Fruit fly (Drosophila melanogaster) whole organism, embryonic: ENCODE measurements around the gene InR.

Experiments used
- CG10147 ChIP-seq: fragments of 200-800 bp; sonication (Bioruptor generic); optimal IDR thresholded peaks from 2 replicates; lab custom pipeline; 2019; ENCODE audit warnings: missing biosample characterization, mild to moderate bottlenecking, missing genetic modification characterization, moderate library complexity
- CG11696 ChIP-seq: fragments of 200-800 bp; sonication (Bioruptor generic); IDR thresholded peaks from 2 replicates; pipeline ENCODE4 v1.3.6; 2022; ENCODE audit warnings: missing biosample characterization, missing genetic modification characterization
- CG12071 ChIP-seq: fragments of 200-800 bp; sonication (Bioruptor generic); optimal IDR thresholded peaks from 3 replicates; lab custom pipeline; 2018; ENCODE audit warnings: missing biosample characterization, mild to moderate bottlenecking, missing genetic modification characterization
- CG12104 ChIP-seq: fragments of 200-800 bp; sonication (Bioruptor generic); optimal IDR thresholded peaks from 3 replicates; lab custom pipeline; 2016; ENCODE audit warnings: missing biosample characterization, missing genetic modification characterization
- CG14860 ChIP-seq: fragments of 200-800 bp; sonication (Bioruptor generic); IDR thresholded peaks from 3 replicates; pipeline ENCODE4 v1.3.6; 2022; ENCODE audit warnings: missing biosample characterization, missing genetic modification characterization; ENCODE audit not compliant: partially characterized antibody
- CG15073 ChIP-seq: fragments of 200-800 bp; sonication (Bioruptor generic); optimal IDR thresholded peaks from 2 replicates; lab custom pipeline; 2016; ENCODE audit warnings: missing biosample characterization, missing genetic modification characterization
- CG17361 ChIP-seq: fragments of 200-800 bp; sonication (Bioruptor generic); IDR thresholded peaks from 3 replicates; pipeline ENCODE4 v1.3.6; 2022; ENCODE audit warnings: missing biosample characterization, missing genetic modification characterization
- CG17912 ChIP-seq: fragments of 200-800 bp; sonication (Bioruptor generic); optimal IDR thresholded peaks from 2 replicates; lab custom pipeline; 2018; ENCODE audit warnings: missing biosample characterization, mild to moderate bottlenecking, missing genetic modification characterization
- CG1792 ChIP-seq: fragments of 200-800 bp; sonication (Bioruptor generic); optimal IDR thresholded peaks from 2 replicates; lab custom pipeline; 2016; ENCODE audit warnings: missing biosample characterization, missing genetic modification characterization
- CG18619 ChIP-seq: fragments of 200-800 bp; sonication (Bioruptor generic); optimal IDR thresholded peaks from 3 replicates; lab custom pipeline; 2017; ENCODE audit warnings: missing biosample characterization, mild to moderate bottlenecking, missing genetic modification characterization
- CG2712 ChIP-seq: fragments of 200-800 bp; optimal IDR thresholded peaks from 3 replicates; lab custom pipeline; 2019; ENCODE audit warnings: missing biosample characterization, mild to moderate bottlenecking, missing genetic modification characterization, moderate library complexity
- CG2875 ChIP-seq: fragments of 200-800 bp; sonication (Bioruptor generic); optimal IDR thresholded peaks from 2 replicates; lab custom pipeline; 2017; ENCODE audit warnings: missing biosample characterization, mild to moderate bottlenecking, missing genetic modification characterization, missing genetic modification reagents
- CG32772 ChIP-seq: fragments of 200-800 bp; sonication (Bioruptor generic); IDR thresholded peaks from 2 replicates; pipeline ENCODE4 v1.3.6; 2022; ENCODE audit warnings: missing biosample characterization, missing genetic modification characterization
- CG34376 ChIP-seq: fragments of 200-800 bp; sonication (Bioruptor generic); optimal IDR thresholded peaks from 2 replicates; lab custom pipeline; 2018; ENCODE audit warnings: missing biosample characterization, mild to moderate bottlenecking, missing genetic modification characterization
- CG3995 ChIP-seq: fragments of 200-800 bp; sonication (Bioruptor generic); optimal IDR thresholded peaks from 3 replicates; lab custom pipeline; 2016; ENCODE audit warnings: missing biosample characterization, missing genetic modification characterization
- CG4707 ChIP-seq: fragments of 200-800 bp; sonication (Bioruptor generic); optimal IDR thresholded peaks from 2 replicates; lab custom pipeline; 2018; ENCODE audit warnings: missing biosample characterization, mild to moderate bottlenecking, missing genetic modification characterization, moderate library complexity
- CG6254 ChIP-seq: fragments of 200-800 bp; sonication (Bioruptor generic); optimal IDR thresholded peaks from 3 replicates; lab custom pipeline; 2017; ENCODE audit warnings: mild to moderate bottlenecking, missing biosample characterization, missing genetic modification reagents, missing genetic modification characterization
- CG6683 ChIP-seq: fragments of 200-800 bp; sonication (Bioruptor generic); optimal IDR thresholded peaks from 2 replicates; lab custom pipeline; 2017; ENCODE audit warnings: missing biosample characterization, mild to moderate bottlenecking, missing genetic modification characterization, missing genetic modification reagents
- CG9437 ChIP-seq: fragments of 200-800 bp; sonication (Bioruptor generic); optimal IDR thresholded peaks from 2 replicates; lab custom pipeline; 2018; ENCODE audit warnings: missing biosample characterization, mild to moderate bottlenecking, missing genetic modification characterization
- CG9817 ChIP-seq: fragments of 200-800 bp; sonication (Bioruptor generic); optimal IDR thresholded peaks from 2 replicates; lab custom pipeline; 2018; ENCODE audit warnings: missing biosample characterization, mild to moderate bottlenecking, missing genetic modification characterization, moderate library complexity
- D19B ChIP-seq: fragments of 200-800 bp; sonication (Bioruptor generic); optimal IDR thresholded peaks from 2 replicates; lab custom pipeline; 2017; ENCODE audit warnings: missing biosample characterization, mild to moderate bottlenecking, missing genetic modification characterization
- Elba2 ChIP-seq: fragments of 200-800 bp; sonication (Bioruptor generic); optimal IDR thresholded peaks from 3 replicates; lab custom pipeline; 2016; ENCODE audit warnings: missing biosample characterization, missing genetic modification characterization
- Fer2 ChIP-seq: fragments of 200-800 bp; sonication (Bioruptor generic); optimal IDR thresholded peaks from 2 replicates; lab custom pipeline; 2018; ENCODE audit warnings: missing biosample characterization, mild to moderate bottlenecking, missing genetic modification characterization, moderate library complexity
- Gsc ChIP-seq: fragments of 200-800 bp; sonication (Bioruptor generic); IDR thresholded peaks from 2 replicates; pipeline ENCODE4 v1.3.6; 2022; ENCODE audit warnings: missing biosample characterization, missing genetic modification characterization
- Hand ChIP-seq: fragments of 200-800 bp; sonication (Bioruptor generic); optimal IDR thresholded peaks from 2 replicates; lab custom pipeline; 2017; ENCODE audit warnings: mild to moderate bottlenecking, missing biosample characterization, missing genetic modification reagents, missing genetic modification characterization
- Hr39 ChIP-seq: fragments of >200 bp; optimal IDR thresholded peaks from 2 replicates; lab custom pipeline; 2017
- Hr78 ChIP-seq, 2 experiments: fragments of 200-800 bp in 1 of 2; fragments of >200 bp in 1 of 2; sonication (Bioruptor generic) in 1 of 2; optimal IDR thresholded peaks; 2 replicates each; lab custom pipeline; 2017 to 2019; ENCODE audit warnings: missing biosample characterization in 2 of 2, missing genetic modification characterization in 2 of 2, mild to moderate bottlenecking in 1 of 2, moderate library complexity in 1 of 2
- Lhr ChIP-seq: fragments of 200-800 bp; sonication (Bioruptor generic); optimal IDR thresholded peaks from 3 replicates; lab custom pipeline; 2017; ENCODE audit warnings: mild to moderate bottlenecking, missing biosample characterization, missing genetic modification reagents, missing genetic modification characterization
- NC2α ChIP-seq: fragments of 200-800 bp; sonication (Bioruptor generic); optimal IDR thresholded peaks from 2 replicates; lab custom pipeline; 2016; ENCODE audit warnings: missing biosample characterization, missing genetic modification characterization
- NK7.1 ChIP-seq: fragments of 200-800 bp; sonication (Bioruptor generic); optimal IDR thresholded peaks from 3 replicates; lab custom pipeline; 2016; ENCODE audit warnings: missing biosample characterization, missing genetic modification characterization
- Ptx1 ChIP-seq: fragments of 200-800 bp; sonication (Bioruptor generic); IDR thresholded peaks from 2 replicates; pipeline ENCODE4 v1.3.6; 2022; ENCODE audit warnings: missing biosample characterization, missing genetic modification characterization
- Trl ChIP-seq, 3 experiments: fragments of >200 bp in 2 of 3; fragments of 200-800 bp in 1 of 3; sonication (Bioruptor generic) in 1 of 3; optimal IDR thresholded peaks; 2 replicates in 1 of 3; 3 replicates in 2 of 3; lab custom pipeline; 2016 to 2017; ENCODE audit warnings: missing biosample characterization in 1 of 3, missing genetic modification characterization in 1 of 3
- abd-A ChIP-seq: fragments of 200-800 bp; sonication (Bioruptor generic); optimal IDR thresholded peaks from 3 replicates; lab custom pipeline; 2019; ENCODE audit warnings: missing biosample characterization, mild to moderate bottlenecking, missing genetic modification characterization, moderate library complexity
- bowl ChIP-seq: fragments of 200-800 bp; sonication (Bioruptor generic); IDR thresholded peaks from 2 replicates; pipeline ENCODE4 v1.3.6; 2022; ENCODE audit warnings: missing biosample characterization, missing genetic modification characterization
- chinmo ChIP-seq: fragments of 200-800 bp; sonication (Bioruptor generic); IDR thresholded peaks from 4 replicates; pipeline ENCODE4 v1.3.6; 2022; ENCODE audit warnings: missing biosample characterization, missing genetic modification characterization; ENCODE audit not compliant: partially characterized antibody
- crp ChIP-seq, 2 experiments: fragments of 200-800 bp; sonication (Bioruptor generic); optimal IDR thresholded peaks; 2 replicates in 1 of 2; 3 replicates in 1 of 2; lab custom pipeline; 2017; ENCODE audit warnings: missing biosample characterization in 2 of 2, missing genetic modification characterization in 2 of 2, mild to moderate bottlenecking in 1 of 2, moderate library complexity in 1 of 2
- fd64A ChIP-seq: fragments of 200-800 bp; sonication (Bioruptor generic); optimal IDR thresholded peaks from 3 replicates; lab custom pipeline; 2018; ENCODE audit warnings: missing biosample characterization, mild to moderate bottlenecking, missing genetic modification characterization
- gce ChIP-seq: fragments of 200-800 bp; sonication (Bioruptor generic); IDR thresholded peaks from 3 replicates; pipeline ENCODE4 v1.3.6; 2022; ENCODE audit warnings: missing biosample characterization, missing genetic modification characterization
- jigr1 ChIP-seq: fragments of 200-800 bp; sonication (Bioruptor generic); IDR thresholded peaks from 3 replicates; pipeline ENCODE4 v1.3.6; 2022; ENCODE audit warnings: missing biosample characterization, missing genetic modification characterization
- kah ChIP-seq: fragments of 200-800 bp; sonication (Bioruptor generic); optimal IDR thresholded peaks from 2 replicates; lab custom pipeline; 2018; ENCODE audit warnings: missing biosample characterization, mild to moderate bottlenecking, missing genetic modification characterization
- mld ChIP-seq: fragments of 200-800 bp; sonication (Bioruptor generic); IDR thresholded peaks from 3 replicates; pipeline ENCODE4 v1.3.6; 2022; ENCODE audit warnings: missing biosample characterization, missing genetic modification characterization; ENCODE audit not compliant: partially characterized antibody
- nau ChIP-seq: fragments of 200-800 bp; sonication (Bioruptor generic); optimal IDR thresholded peaks from 3 replicates; lab custom pipeline; 2017; ENCODE audit warnings: missing biosample characterization, mild to moderate bottlenecking, missing genetic modification characterization, missing genetic modification reagents
- psq ChIP-seq: fragments of 200-800 bp; sonication (Bioruptor generic); optimal IDR thresholded peaks from 2 replicates; lab custom pipeline; 2017; ENCODE audit warnings: missing biosample characterization, missing genetic modification characterization
- pum ChIP-seq: fragments of 200-800 bp; sonication (Bioruptor generic); optimal IDR thresholded peaks from 2 replicates; lab custom pipeline; 2016; ENCODE audit warnings: missing biosample characterization, missing genetic modification characterization
- sens ChIP-seq: fragments of 200-800 bp; sonication (Bioruptor generic); peaks from one replicate; lab custom pipeline; 2016; ENCODE audit warnings: missing biosample characterization, missing genetic modification characterization
- sim ChIP-seq: fragments of 200-800 bp; sonication (Bioruptor generic); IDR thresholded peaks from 2 replicates; pipeline ENCODE4 v1.3.6; 2022; ENCODE audit warnings: missing biosample characterization, missing genetic modification characterization
- so ChIP-seq: fragments of 200-800 bp; sonication (Bioruptor generic); IDR thresholded peaks from 3 replicates; pipeline ENCODE4 v1.3.6; 2022; ENCODE audit warnings: missing biosample characterization, missing genetic modification characterization
- sob ChIP-seq: fragments of 200-800 bp; sonication (Bioruptor generic); IDR thresholded peaks from 2 replicates; pipeline ENCODE4 v1.3.6; 2022; ENCODE audit warnings: missing biosample characterization, missing genetic modification characterization
- stc ChIP-seq: fragments of 200-800 bp; sonication (Bioruptor generic); IDR thresholded peaks from 2 replicates; pipeline ENCODE4 v1.3.6; 2022; ENCODE audit warnings: missing biosample characterization, missing genetic modification characterization
- wor ChIP-seq: fragments of 200-800 bp; sonication (Bioruptor generic); IDR thresholded peaks from 2 replicates; pipeline ENCODE4 v1.3.6; 2022; ENCODE audit warnings: missing biosample characterization, missing genetic modification characterization

InR gene

DNA sequence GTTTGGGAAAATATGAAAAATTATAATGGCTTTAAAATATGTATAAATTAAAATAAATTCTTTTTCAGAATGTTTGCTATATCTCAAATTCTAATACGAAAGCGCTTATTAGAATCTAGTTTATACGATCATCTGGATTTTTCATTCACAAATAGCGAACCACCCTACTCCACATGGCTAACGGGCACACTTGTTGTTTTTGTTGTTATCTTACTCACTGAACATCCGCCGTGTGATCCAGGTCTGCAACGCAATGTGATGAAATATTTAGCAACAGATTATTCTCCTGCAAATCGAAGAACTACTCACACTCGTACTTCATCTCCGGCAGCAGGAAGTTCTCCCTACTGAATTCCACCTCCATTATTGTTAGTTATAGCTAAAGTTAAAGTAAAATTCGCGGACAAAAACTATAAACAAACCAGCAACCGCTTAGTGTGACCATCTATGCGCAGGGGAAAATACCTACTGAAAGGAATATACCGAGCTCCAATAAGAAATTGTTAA lies 43.4 kb upstream of the InR start, which contains the start of gene Archease (continued):
- TF ChIP-seq CG6683 (peak; percentile 9), jigr1 (GFP tag; lab: Robert Waterston, UW) (no peak), CG4707 (GFP tag; lab: Kevin White, UChicago) (peak; percentile 26), sens (peak; percentile 85), crp (GFP tag; optimal IDR thresholded peaks at IDR 0.05; lab: Kevin White, UChicago) (peak in 1 of 2 experiments; percentile 61), abd-A (tag; lab: Kevin White, UChicago) (no peak), CG17361 (GFP tag; lab: Robert Waterston, UW) (peak; percentile 71; the same call in 2 of the 3 replicates), bowl (peak; percentile 53; the same call in 1 of the 2 replicates), kah (GFP tag; lab: Kevin White, UChicago) (peak; percentile 93), CG9437 (GFP tag; lab: Kevin White, UChicago) (peak; percentile 6), sob (GFP tag; lab: Robert Waterston, UW) (no peak), Hr39 (lab: Kevin White, UChicago) (no peak), Hand (GFP tag; lab: Kevin White, UChicago) (peak; percentile 55), CG1792 (no peak), nau (GFP tag; lab: Kevin White, UChicago) (no peak), D19B (GFP tag; lab: Kevin White, UChicago) (no peak), CG34376 (GFP tag; lab: Kevin White, UChicago) (peak; percentile 41), CG6254 (GFP tag; lab: Kevin White, UChicago) (no peak), Gsc (no peak), Elba2 (peak; percentile 53), CG14860 (no peak), NC2α (GFP tag; lab: Kevin White, UChicago) (no peak), Hr78 (GFP tag; optimal IDR thresholded peaks at IDR 0.05; lab: Kevin White, UChicago) (no peak), chinmo (GFP tag; lab: Robert Waterston, UW) (no peak), Lhr (GFP tag; lab: Kevin White, UChicago) (peak; percentile 24), mld (GFP tag; lab: Robert Waterston, UW) (no peak), CG12104 (no peak), pum (no peak), Trl (optimal IDR thresholded peaks at IDR 0.05; lab: Kevin White, UChicago) (no peak), Trl (GFP tag; optimal IDR thresholded peaks at IDR 0.05; lab: Kevin White, UChicago) (peak; percentile 16), CG2712 (peak; percentile 63), CG2875 (peak; percentile 14), CG18619 (GFP tag; lab: Kevin White, UChicago) (peak; percentile 30), psq (GFP tag; lab: Kevin White, UChicago) (no peak), NK7.1 (no peak), CG3995 (GFP tag; lab: Kevin White, UChicago) (peak; percentile 20), sim (GFP tag; lab: Robert Waterston, UW) (no peak), CG11696 (GFP tag; lab: Robert Waterston, UW) (0 out of 2 replicates have a peak, but pooled peaks have one; percentile 15), CG32772 (no peak), gce (peak; percentile 40; the same call in 1 of the 3 replicates), so (GFP tag; lab: Robert Waterston, UW) (peak; percentile 59; the same call in 1 of the 3 replicates), CG10147 (GFP tag; lab: Kevin White, UChicago) (peak; percentile 42), Fer2 (tag; lab: Kevin White, UChicago) (peak; percentile 34), CG17912 (GFP tag; lab: Kevin White, UChicago) (no peak), CG15073 (GFP tag; lab: Kevin White, UChicago) (no peak), CG9817 (tag; lab: Kevin White, UChicago) (no peak), CG12071 (GFP tag; lab: Kevin White, UChicago) (peak; percentile 36), Ptx1 (GFP tag; lab: Robert Waterston, UW) (no peak), wor (GFP tag; lab: Robert Waterston, UW) (no peak), fd64A (no peak), stc (peak; percentile 33; the same call in 1 of the 2 replicates)
